Fruit fly (Drosophila melanogaster): ENCODE results near the gene heca.
A peak's percentile ranks its signal among the peaks of the same experiment; 100 is the strongest.

Gene heca

dm6 chr3R:30386759-30387437 is 109.2 kb downstream of the heca start:
- no peak for TF ChIP-seq Hr51 (GFP tag; optimal IDR thresholded peaks at IDR 0.05)
- TF ChIP-seq nerfin-1 (tag; optimal IDR thresholded peaks at IDR 0.05), result peak; percentile 52
- TF ChIP-seq sd (tag; optimal IDR thresholded peaks at IDR 0.05), result peak; percentile 27
- 0 out of 3 replicates have a peak, but pooled peaks have one; percentile 28 for TF ChIP-seq ci (GFP tag; IDR thresholded peaks at IDR 0.05)
- TF ChIP-seq scrt (GFP tag; optimal IDR thresholded peaks at IDR 0.05), result peak; percentile 4
- TF ChIP-seq CG15514 (GFP tag; optimal IDR thresholded peaks at IDR 0.05), result peak; percentile 15
- peak; percentile 9 for TF ChIP-seq CG12769 (tag; optimal IDR thresholded peaks at IDR 0.05)
- TF ChIP-seq CG15479 (GFP tag; optimal IDR thresholded peaks at IDR 0.05), result peak; percentile 82
- TF ChIP-seq tio (GFP tag; optimal IDR thresholded peaks at IDR 0.05), result no peak
- TF ChIP-seq dan (GFP tag; IDR thresholded peaks at IDR 0.05), result no peak
- no peak for TF ChIP-seq CG8290 (GFP tag; optimal IDR thresholded peaks at IDR 0.05)
- TF ChIP-seq CG8290 (tag; optimal IDR thresholded peaks at IDR 0.05), result peak in 1 of 2 experiments; percentile 26
- TF ChIP-seq ATbp (GFP tag; optimal IDR thresholded peaks at IDR 0.05), result no peak
- peak; percentile 23 for TF ChIP-seq CG6854 (GFP tag; optimal IDR thresholded peaks at IDR 0.05)
- TF ChIP-seq oc (tag; optimal IDR thresholded peaks at IDR 0.05), result peak; percentile 27
- TF ChIP-seq CG12071 (GFP tag; optimal IDR thresholded peaks at IDR 0.05), result no peak
- peak; percentile 11 for TF ChIP-seq kni (GFP tag; optimal IDR thresholded peaks at IDR 0.05)
- TF ChIP-seq CG4360 (GFP tag; IDR thresholded peaks at IDR 0.05), result 0 out of 2 replicates have a peak, but pooled peaks have one; percentile 28
- peak; percentile 57 for TF ChIP-seq nom (GFP tag; optimal IDR thresholded peaks at IDR 0.05)
- TF ChIP-seq CG13287 (GFP tag; IDR thresholded peaks at IDR 0.05; ENCODE audit: partially characterized antibody), result peak; percentile 20; the same call in 1 of the 2 replicates
- no peak for TF ChIP-seq Sin3A (optimal IDR thresholded peaks at IDR 0.05)
- peak in 1 of 2 experiments; percentile 5 for TF ChIP-seq Hr78 (GFP tag; optimal IDR thresholded peaks at IDR 0.05)
- TF ChIP-seq ham (GFP tag; IDR thresholded peaks at IDR 0.05), result no peak
- peak; percentile 16; the same call in 1 of the 3 replicates for TF ChIP-seq so (GFP tag; IDR thresholded peaks at IDR 0.05)
- TF ChIP-seq CG31441 (GFP tag; IDR thresholded peaks at IDR 0.05), result no peak
- TF ChIP-seq Pdp1 (GFP tag; optimal IDR thresholded peaks at IDR 0.05), result peak in 1 of 2 experiments; percentile 71
- no peak for TF ChIP-seq pnt (GFP tag; optimal IDR thresholded peaks at IDR 0.05)
- peak; percentile 54; the same call in 1 of the 4 replicates for TF ChIP-seq Dll (GFP tag; IDR thresholded peaks at IDR 0.05; ENCODE audit: partially characterized antibody)
- TF ChIP-seq CG10462 (GFP tag; optimal IDR thresholded peaks at IDR 0.05), result peak; percentile 75
- 0 out of 2 replicates have a peak, but pooled peaks have one; percentile 28 for TF ChIP-seq aop (GFP tag; IDR thresholded peaks at IDR 0.05)
- TF ChIP-seq vvl (GFP tag; IDR thresholded peaks at IDR 0.05), result peak; percentile 87
- TF ChIP-seq vfl (GFP tag; optimal IDR thresholded peaks at IDR 0.05), result no peak
- no peak for TF ChIP-seq CG12236 (GFP tag; optimal IDR thresholded peaks at IDR 0.05)
- TF ChIP-seq Blimp-1 (GFP tag; optimal IDR thresholded peaks at IDR 0.05), result peak; percentile 89
- TF ChIP-seq CG7987 (GFP tag; optimal IDR thresholded peaks at IDR 0.05), result no peak
- TF ChIP-seq psq (GFP tag; optimal IDR thresholded peaks at IDR 0.05), result no peak
- TF ChIP-seq HLHmδ (GFP tag; optimal IDR thresholded peaks at IDR 0.05), result no peak
- TF ChIP-seq YL-1 (GFP tag; optimal IDR thresholded peaks at IDR 0.05), result peak; percentile 14
- peak; percentile 39; the same call in 1 of the 3 replicates for TF ChIP-seq Dbx (GFP tag; IDR thresholded peaks at IDR 0.05)
- no peak for TF ChIP-seq wdn (GFP tag; IDR thresholded peaks at IDR 0.05)
- TF ChIP-seq CG2199 (GFP tag; IDR thresholded peaks at IDR 0.05), result peak; percentile 67; the same call in 2 of the 3 replicates
- TF ChIP-seq ac (GFP tag; optimal IDR thresholded peaks at IDR 0.05), result no peak
- peak; percentile 43 for TF ChIP-seq phol (tag; optimal IDR thresholded peaks at IDR 0.05)
- TF ChIP-seq Trl (optimal IDR thresholded peaks at IDR 0.05), result peak; percentile 88 to 90
- no peak for TF ChIP-seq Trl (GFP tag; optimal IDR thresholded peaks at IDR 0.05)
- no peak for TF ChIP-seq CG4854 (GFP tag; optimal IDR thresholded peaks at IDR 0.05)
- TF ChIP-seq Nf-YC (tag; optimal IDR thresholded peaks at IDR 0.05), result peak; percentile 12
- 0 out of 3 replicates have a peak, but pooled peaks have one; percentile 24 for TF ChIP-seq CG34224 (GFP tag; IDR thresholded peaks at IDR 0.05; ENCODE audit: partially characterized antibody)
- TF ChIP-seq dm (GFP tag; optimal IDR thresholded peaks at IDR 0.05), result peak; percentile 12
